Fruit fly (Drosophila melanogaster): ENCODE measurements around the gene CG5883.

CG5883 gene

dm6 chr3L:11944752-11945151 is at the start of gene CG5883:
TSS of gene CG5883 (minus strand) at chr3L:11944852.
- no peak for TF ChIP-seq noc (tag; optimal IDR thresholded peaks at IDR 0.05)

- TF ChIP-seq noc (tag; optimal IDR thresholded peaks at IDR 0.05), result no peak
Measured at dm6 chr3L:11992960-11993359, 48.3 kb upstream of the CG5883 start, which contains the start of gene viaf. TSS of gene viaf (minus strand) at chr3L:11993179.

- TF ChIP-seq noc (tag; optimal IDR thresholded peaks at IDR 0.05), result no peak
Measured at dm6 chr3L:11990436-11990835, 45.8 kb upstream of the CG5883 start, which contains the start of gene CG6931. TSS of gene CG6931 (plus strand) at chr3L:11990736.

dm6 chr3L:11984606-11985005 is 40.0 kb upstream of the CG5883 start, which contains the start of gene CG6938:
TSS of gene CG6938 (plus strand) at chr3L:11984906.
- TF ChIP-seq noc (tag; optimal IDR thresholded peaks at IDR 0.05), result no peak

- no peak for TF ChIP-seq noc (tag; optimal IDR thresholded peaks at IDR 0.05)
Measured at dm6 chr3L:11975811-11976210, 31.2 kb upstream of the CG5883 start, which contains the start of gene CG43896. TSS of gene CG43896 (plus strand) at chr3L:11976111.

dm6 chr3L:11974605-11975004 is 30.0 kb upstream of the CG5883 start, which contains the start of gene CG14125:
TSS of gene CG14125 (plus strand) at chr3L:11974905.
- no peak for TF ChIP-seq noc (tag; optimal IDR thresholded peaks at IDR 0.05)

- TF ChIP-seq noc (tag; optimal IDR thresholded peaks at IDR 0.05), result no peak
Measured at dm6 chr3L:11973690-11974089, 29.0 kb upstream of the CG5883 start, which contains the start of gene CG42397. TSS of gene CG42397 (minus strand) at chr3L:11973790.

- TF ChIP-seq noc (tag; optimal IDR thresholded peaks at IDR 0.05), result no peak
Measured at dm6 chr3L:11972879-11973278, 28.2 kb upstream of the CG5883 start, which contains the start of gene Muc68E. TSS of gene Muc68E (minus strand) at chr3L:11972979.

- TF ChIP-seq noc (tag; optimal IDR thresholded peaks at IDR 0.05), result no peak
Measured at dm6 chr3L:11966104-11966503, 21.5 kb upstream of the CG5883 start, which contains the start of gene prc. TSS of gene prc (minus strand) at chr3L:11966131.

dm6 chr3L:11957669-11958333 is 13.1 kb upstream of the CG5883 start, which contains the start of the genes CG11570 and CG43294:
TSS of gene CG11570 (minus strand) at chr3L:11957769.
TSS of gene CG43294 (plus strand) at chr3L:11958283.
- TF ChIP-seq noc (tag; optimal IDR thresholded peaks at IDR 0.05), result no peak

dm6 chr3L:11953783-11954182 is 9.1 kb upstream of the CG5883 start, which contains the start of gene CG7248:
TSS of gene CG7248 (plus strand) at chr3L:11954083.
- TF ChIP-seq noc (tag; optimal IDR thresholded peaks at IDR 0.05), result no peak

- TF ChIP-seq noc (tag; optimal IDR thresholded peaks at IDR 0.05), result no peak
Measured at dm6 chr3L:11953217-11953616, 8.6 kb upstream of the CG5883 start, which contains the start of gene obst-G. TSS of gene obst-G (minus strand) at chr3L:11953317.

- no peak for TF ChIP-seq noc (tag; optimal IDR thresholded peaks at IDR 0.05)
Measured at dm6 chr3L:11949539-11949938, 4.9 kb upstream of the CG5883 start, which contains the start of gene CG17826. TSS of gene CG17826 (plus strand) at chr3L:11949839.

dm6 chr3L:11947357-11947756 is 2.7 kb upstream of the CG5883 start, which contains the start of gene CG7252:
TSS of gene CG7252 (plus strand) at chr3L:11947675.
- no peak for TF ChIP-seq noc (tag; optimal IDR thresholded peaks at IDR 0.05)

- TF ChIP-seq noc (tag; optimal IDR thresholded peaks at IDR 0.05), result no peak
Measured at dm6 chr3L:11941612-11942011, 3.0 kb downstream of the CG5883 start, which contains the start of gene Rpt4R. TSS of gene Rpt4R (plus strand) at chr3L:11941912.

dm6 chr3L:11938716-11939115 is 5.9 kb downstream of the CG5883 start, which contains the start of gene CG44837:
TSS of gene CG44837 (minus strand) at chr3L:11938872.
- no peak for TF ChIP-seq noc (tag; optimal IDR thresholded peaks at IDR 0.05)

dm6 chr3L:11937270-11937669 is 7.4 kb downstream of the CG5883 start:
- TF ChIP-seq noc (tag; optimal IDR thresholded peaks at IDR 0.05), result no peak

All from whole organism, larva.